Worm (Caenorhabditis elegans) whole organism, L4 larva: ENCODE results near the gene kcnl-4.

Experiments used
- F44E2.7 ChIP-seq: fragments of 200-800 bp; sonication (Bioruptor generic); IDR thresholded peaks from 2 replicates; pipeline ENCODE4 v2.1.2; 2022; ENCODE audit warnings: missing genetic modification characterization, missing compliant biosample characterization
- T20F7.1 ChIP-seq: fragments of 200-800 bp; sonication (Bioruptor generic); optimal IDR thresholded peaks from 2 replicates; lab custom pipeline; 2018; ENCODE audit warnings: mild to moderate bottlenecking, missing genetic modification characterization, missing compliant biosample characterization
- Y48G9A.11 ChIP-seq: fragments of 200-800 bp; sonication (Bioruptor generic); IDR thresholded peaks from 2 replicates; pipeline ENCODE4 v1.3.6; 2022; ENCODE audit warnings: missing genetic modification reagents, missing genetic modification characterization, missing compliant biosample characterization
- ZK337.2 ChIP-seq: fragments of 200-800 bp; sonication (Bioruptor generic); IDR thresholded peaks from 2 replicates; pipeline ENCODE4 v1.3.6; 2022; ENCODE audit warnings: missing genetic modification reagents, missing genetic modification characterization, missing compliant biosample characterization
- aly-2 ChIP-seq: sonication (generic microtip); optimal IDR thresholded peaks from 2 replicates; lab custom pipeline; 2018; ENCODE audit warnings: missing biosample characterization, missing genetic modification characterization
- ama-1 ChIP-seq: fragments of 150-350 bp; optimal IDR thresholded peaks from 2 replicates; lab custom pipeline; 2014; ENCODE audit warnings: inconsistent platforms, mixed read lengths
- ceh-44 ChIP-seq: fragments of 200-800 bp; sonication (Bioruptor generic); IDR thresholded peaks from 2 replicates; pipeline ENCODE4 v1.3.6; 2022; ENCODE audit warnings: missing genetic modification reagents, missing genetic modification characterization, missing compliant biosample characterization
- ceh-82 ChIP-seq: sonication (generic microtip); optimal IDR thresholded peaks from 2 replicates; lab custom pipeline; 2017; ENCODE audit warnings: missing biosample characterization, missing genetic modification characterization
- daf-12 ChIP-seq: fragments of 150-350 bp; optimal IDR thresholded peaks from 2 replicates; lab custom pipeline; 2014; ENCODE audit warnings: missing biosample characterization, missing genetic modification reagents, missing genetic modification characterization
- daf-16 ChIP-seq, 3 experiments: sonication (generic microtip); optimal IDR thresholded peaks; 2 replicates each; lab custom pipeline; 2016 to 2017; ENCODE audit warnings: missing genetic modification characterization in 3 of 3, missing genetic modification reagents in 3 of 3, mild to moderate bottlenecking in 2 of 3, missing compliant biosample characterization in 2 of 3, missing biosample characterization in 1 of 3, moderate library complexity in 1 of 3
- daf-19 ChIP-seq: fragments of 200-800 bp; sonication (Bioruptor generic); conservative IDR thresholded peaks from 2 replicates; pipeline ENCODE4 v1.3.6; 2022; ENCODE audit warnings: missing genetic modification characterization, missing compliant biosample characterization
- dmd-6 ChIP-seq: fragments of 200-800 bp; sonication (Bioruptor generic); IDR thresholded peaks from 2 replicates; pipeline ENCODE4 v1.3.6; 2022; ENCODE audit warnings: missing genetic modification reagents, missing genetic modification characterization, missing compliant biosample characterization
- dve-1 ChIP-seq: sonication (generic microtip); optimal IDR thresholded peaks from 2 replicates; lab custom pipeline; 2017; ENCODE audit warnings: antibody characterized with exemption, mild to moderate bottlenecking, missing genetic modification characterization, missing compliant biosample characterization; ENCODE audit not compliant: insufficient read depth
- egl-43 ChIP-seq: fragments of 200-800 bp; sonication (Bioruptor generic); IDR thresholded peaks from 2 replicates; pipeline ENCODE4 v1.3.6; 2022; ENCODE audit warnings: missing genetic modification reagents, missing genetic modification characterization, missing compliant biosample characterization
- fkh-10 ChIP-seq: fragments of 150-350 bp; optimal IDR thresholded peaks from 2 replicates; lab custom pipeline; 2014; ENCODE audit warnings: missing biosample characterization, missing genetic modification reagents, missing genetic modification characterization
- fos-1 ChIP-seq: fragments of 150-350 bp; optimal IDR thresholded peaks from 2 replicates; lab custom pipeline; 2014; ENCODE audit warnings: missing biosample characterization, missing genetic modification characterization
- gei-8 ChIP-seq: fragments of 200-800 bp; sonication (Bioruptor generic); optimal IDR thresholded peaks from 2 replicates; lab custom pipeline; 2018; ENCODE audit warnings: mild to moderate bottlenecking, missing genetic modification characterization, missing compliant biosample characterization
- hlh-11 ChIP-seq: fragments of 200-800 bp; sonication (Bioruptor generic); optimal IDR thresholded peaks from 2 replicates; lab custom pipeline; 2018; ENCODE audit warnings: mild to moderate bottlenecking, missing genetic modification characterization, missing compliant biosample characterization
- hlh-30 ChIP-seq: sonication (generic microtip); optimal IDR thresholded peaks from 2 replicates; lab custom pipeline; 2017; ENCODE audit warnings: antibody characterized with exemption, mild to moderate bottlenecking, missing genetic modification characterization, missing compliant biosample characterization; ENCODE audit not compliant: insufficient read depth
- lim-7 ChIP-seq: fragments of 200-800 bp; sonication (Bioruptor generic); IDR thresholded peaks from 2 replicates; pipeline ENCODE4 v1.3.6; 2022; ENCODE audit warnings: missing genetic modification characterization, missing compliant biosample characterization
- lin-15B ChIP-seq: fragments of 150-350 bp; sonication (generic microtip); optimal IDR thresholded peaks from 3 replicates; lab custom pipeline; 2014; ENCODE audit warnings: missing biosample characterization, missing genetic modification characterization
- mdl-1 ChIP-seq, 2 experiments: fragments of 150-350 bp in 1 of 2; sonication (generic microtip) in 1 of 2; optimal IDR thresholded peaks; 2 replicates each; lab custom pipeline; 2014 to 2017; ENCODE audit warnings: missing biosample characterization in 2 of 2, missing genetic modification characterization in 2 of 2
- mdt-29 ChIP-seq: fragments of 200-800 bp; sonication (Bioruptor generic); IDR thresholded peaks from 2 replicates; pipeline ENCODE4 v1.3.6; 2022; ENCODE audit warnings: missing genetic modification reagents, missing genetic modification characterization, missing compliant biosample characterization
- mep-1 ChIP-seq: fragments of 150-350 bp; sonication (generic microtip); optimal IDR thresholded peaks from 3 replicates; lab custom pipeline; 2014; ENCODE audit warnings: missing biosample characterization, missing genetic modification characterization
- mes-2 ChIP-seq: sonication (generic microtip); optimal IDR thresholded peaks from 2 replicates; lab custom pipeline; 2016; ENCODE audit warnings: missing genotype, mild to moderate bottlenecking, missing genetic modification characterization, missing compliant biosample characterization; ENCODE audit not compliant: poor library complexity, severe bottlenecking
- mxl-2 ChIP-seq: fragments of 200-800 bp; sonication (Bioruptor generic); conservative IDR thresholded peaks from 2 replicates; pipeline ENCODE4 v1.3.6; 2022; ENCODE audit warnings: missing genetic modification reagents, missing genetic modification characterization, missing compliant biosample characterization
- nhr-102 ChIP-seq: sonication (generic microtip); optimal IDR thresholded peaks from 2 replicates; lab custom pipeline; 2016; ENCODE audit warnings: mild to moderate bottlenecking, missing genetic modification characterization, moderate library complexity, missing compliant biosample characterization
- nhr-111 ChIP-seq: fragments of 200-800 bp; sonication (Bioruptor generic); optimal IDR thresholded peaks from 2 replicates; lab custom pipeline; 2018; ENCODE audit warnings: mild to moderate bottlenecking, missing genetic modification characterization, missing compliant biosample characterization
- nhr-28 ChIP-seq: fragments of 150-350 bp; optimal IDR thresholded peaks from 2 replicates; lab custom pipeline; 2014; ENCODE audit warnings: missing biosample characterization, missing genetic modification characterization
- nhr-42 ChIP-seq: fragments of 200-800 bp; sonication (Bioruptor generic); IDR thresholded peaks from 2 replicates; pipeline ENCODE4 v1.3.6; 2022; ENCODE audit warnings: missing genetic modification characterization, missing compliant biosample characterization
- nhr-48 ChIP-seq: sonication (generic microtip); optimal IDR thresholded peaks from 2 replicates; lab custom pipeline; 2016; ENCODE audit warnings: mild to moderate bottlenecking, missing genetic modification characterization, missing compliant biosample characterization
- pqm-1 ChIP-seq: sonication (generic microtip); optimal IDR thresholded peaks from 2 replicates; lab custom pipeline; 2017; ENCODE audit warnings: missing biosample characterization, missing genetic modification characterization
- rbr-2 ChIP-seq: sonication (generic microtip); optimal IDR thresholded peaks from 2 replicates; lab custom pipeline; 2016; ENCODE audit warnings: missing genotype, missing genetic modification characterization, missing compliant biosample characterization
- saeg-2 ChIP-seq: fragments of 200-800 bp; sonication (Bioruptor generic); IDR thresholded peaks from 2 replicates; pipeline ENCODE4 v1.3.6; 2022; ENCODE audit warnings: missing genetic modification reagents, missing genetic modification characterization, missing compliant biosample characterization
- set-16 ChIP-seq: fragments of 200-800 bp; sonication (Bioruptor generic); IDR thresholded peaks from 2 replicates; pipeline ENCODE4 v1.3.6; 2022; ENCODE audit warnings: missing genetic modification reagents, missing genetic modification characterization, missing compliant biosample characterization
- skn-1 ChIP-seq: fragments of 150-350 bp; optimal IDR thresholded peaks from 2 replicates; lab custom pipeline; 2014; ENCODE audit warnings: missing biosample characterization, missing genetic modification characterization
- spr-1 ChIP-seq: sonication (generic microtip); optimal IDR thresholded peaks from 2 replicates; lab custom pipeline; 2016; ENCODE audit warnings: mild to moderate bottlenecking, missing genetic modification characterization, missing compliant biosample characterization
- unc-62 ChIP-seq, 3 experiments: fragments of 150-350 bp in 1 of 3; sonication (generic microtip); optimal IDR thresholded peaks in 2 of 3; peaks in 1 of 3; 1 replicate in 1 of 3; 2 replicates in 2 of 3; lab custom pipeline; 2014 to 2017; ENCODE audit warnings: missing biosample characterization in 3 of 3, missing genetic modification characterization in 3 of 3, missing genetic modification reagents in 3 of 3, missing genotype in 1 of 3
- zfp-3 ChIP-seq: fragments of 200-800 bp; sonication (Bioruptor generic); conservative IDR thresholded peaks from 2 replicates; pipeline ENCODE4 v1.3.6; 2022; ENCODE audit warnings: missing genetic modification reagents, missing genetic modification characterization, missing compliant biosample characterization
- zip-11 ChIP-seq: fragments of 200-800 bp; sonication (Bioruptor generic); IDR thresholded peaks from 2 replicates; pipeline ENCODE4 v1.3.6; 2022; ENCODE audit warnings: missing genetic modification characterization, missing compliant biosample characterization
- ztf-11 ChIP-seq: fragments of 150-350 bp; optimal IDR thresholded peaks from 2 replicates; lab custom pipeline; 2014; ENCODE audit warnings: missing biosample characterization, missing genetic modification characterization
- ztf-7 ChIP-seq: fragments of 150-350 bp; optimal IDR thresholded peaks from 2 replicates; lab custom pipeline; 2014; ENCODE audit warnings: missing biosample characterization, missing genetic modification characterization

Gene kcnl-4

DNA sequence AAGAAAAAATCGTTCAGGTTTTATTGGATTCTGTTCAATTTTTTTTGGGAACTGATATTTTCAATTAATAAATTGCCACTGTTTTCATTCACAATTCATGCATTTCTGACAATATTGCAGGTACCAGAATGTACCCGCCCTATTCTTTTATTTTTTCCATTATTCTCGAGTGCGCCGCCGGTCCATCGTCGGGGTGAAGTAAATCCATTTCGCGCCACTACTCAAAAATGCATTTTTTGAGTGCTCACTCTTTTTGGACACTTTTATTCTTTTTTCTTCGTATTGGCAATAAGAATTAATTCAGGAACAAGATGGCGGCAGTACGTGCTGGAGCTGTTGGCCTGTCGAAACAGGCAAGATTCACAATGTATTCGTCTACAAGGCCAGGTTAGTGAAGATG, at the start of gene kcnl-4:
kcnl-4 (plus strand) TSS at position 301 of the 400 bp plus-strand sequence.
- no peak for TF ChIP-seq daf-19 (GFP tag; lab: Robert Waterston, UW)
- no peak for TF ChIP-seq zfp-3 (GFP tag; lab: Robert Waterston, UW)
- no peak for TF ChIP-seq hlh-11 (tag; lab: Kevin White, UChicago)
- TF ChIP-seq zip-11 (GFP tag; lab: Robert Waterston, UW): no peak

- TF ChIP-seq pqm-1 (tag; lab: Kevin White, UChicago): peak; percentile 11
- no peak for TF ChIP-seq lim-7
Observed at ce11 chrV:14481401-14481800, 49.5 kb upstream of the kcnl-4 start, which contains the start of gene R02D5.7. Gene R02D5.7 (minus strand): TSS chrV:14481501.

ce11 chrV:14481987-14482386, 48.9 kb upstream of the kcnl-4 start, which contains the start of gene R02D5.10:
Gene R02D5.10 (plus strand): TSS chrV:14482287.
- TF ChIP-seq ama-1: no peak
- no peak for TF ChIP-seq ceh-82 (tag; lab: Kevin White, UChicago)
- TF ChIP-seq daf-12: no peak
- no peak for TF ChIP-seq zip-11 (GFP tag; lab: Robert Waterston, UW)
- TF ChIP-seq fos-1 (tag; lab: Kevin White, UChicago): no peak

DNA sequence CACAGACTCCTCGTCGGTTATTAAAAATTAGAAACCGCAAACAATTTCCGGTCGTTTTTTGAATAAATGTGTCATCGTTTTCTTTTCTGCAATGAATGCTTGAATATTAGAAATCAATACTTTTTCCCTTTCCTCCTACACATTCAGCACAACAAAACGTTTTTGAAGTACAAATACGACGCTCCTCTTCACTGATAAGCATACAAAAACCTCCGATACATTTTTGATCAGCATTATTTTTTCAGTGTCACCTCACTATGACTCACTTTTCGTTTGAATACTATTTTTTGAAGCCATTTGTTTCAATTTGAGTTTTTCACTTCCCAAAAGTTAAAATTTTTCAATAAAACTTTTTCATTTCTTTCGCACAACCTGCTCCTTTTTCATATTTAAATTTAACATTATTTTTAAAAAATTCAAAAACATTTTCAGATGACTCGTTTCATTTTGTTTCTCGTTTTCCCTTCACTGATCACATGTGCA, 48.1 kb upstream of the kcnl-4 start, which contains the start of gene R02D5.3:
R02D5.3 (plus strand) TSS at position 433 of the 483 bp plus-strand sequence.
- TF ChIP-seq pqm-1 (tag; lab: Kevin White, UChicago): peak; percentile 38
- TF ChIP-seq nhr-102 (tag; lab: Kevin White, UChicago): no peak
- TF ChIP-seq dve-1: peak; percentile 52
- TF ChIP-seq daf-16 (GFP tag; optimal IDR thresholded peaks at IDR 0.05; lab: Kevin White, UChicago): no peak
- TF ChIP-seq daf-16 (tag; optimal IDR thresholded peaks at IDR 0.05; lab: Kevin White, UChicago): peak; percentile 32
- no peak for TF ChIP-seq ZK337.2 (GFP tag; lab: Robert Waterston, UW)
- TF ChIP-seq Y48G9A.11 (GFP tag; lab: Robert Waterston, UW): no peak
- no peak for TF ChIP-seq fkh-10 (GFP tag; lab: Kevin White, UChicago)
- no peak for TF ChIP-seq ama-1
- TF ChIP-seq spr-1 (tag; lab: Kevin White, UChicago): no peak
- TF ChIP-seq mes-2 (tag; lab: Kevin White, UChicago): no peak
- TF ChIP-seq set-16 (GFP tag; lab: Robert Waterston, UW): no peak
- no peak for TF ChIP-seq nhr-48 (tag; lab: Kevin White, UChicago)
- no peak for TF ChIP-seq mep-1 (tag; lab: Kevin White, UChicago)
- TF ChIP-seq lin-15B (tag; lab: Kevin White, UChicago): no peak
- no peak for TF ChIP-seq daf-12
- no peak for TF ChIP-seq ztf-7 (tag; lab: Kevin White, UChicago)
- TF ChIP-seq skn-1 (tag; lab: Kevin White, UChicago): no peak
- TF ChIP-seq nhr-28 (tag; lab: Kevin White, UChicago): peak; percentile 90
- no peak for TF ChIP-seq ceh-44 (GFP tag; lab: Robert Waterston, UW)
- TF ChIP-seq fos-1 (tag; lab: Kevin White, UChicago): no peak
- no peak for TF ChIP-seq F44E2.7
- no peak for TF ChIP-seq mdl-1 (tag; optimal IDR thresholded peaks at IDR 0.05; lab: Kevin White, UChicago)
- no peak for TF ChIP-seq ztf-11 (tag; lab: Kevin White, UChicago)
- TF ChIP-seq aly-2 (tag; lab: Kevin White, UChicago): no peak
- peak; percentile 32; the same call in 1 of the 2 replicates for TF ChIP-seq dmd-6 (GFP tag; lab: Robert Waterston, UW)

ce11 chrV:14484582-14484981, 46.3 kb upstream of the kcnl-4 start, which contains the start of gene R02D5.4:
Gene R02D5.4 (minus strand): TSS chrV:14484682.
- no peak for TF ChIP-seq gei-8 (GFP tag; lab: Kevin White, UChicago)
- no peak for TF ChIP-seq F44E2.7
- no peak for TF ChIP-seq hlh-30 (tag; lab: Kevin White, UChicago)
- no peak for TF ChIP-seq nhr-42
- TF ChIP-seq rbr-2: no peak
- no peak for TF ChIP-seq nhr-111
- TF ChIP-seq daf-19 (GFP tag; lab: Robert Waterston, UW): no peak
- no peak for TF ChIP-seq ztf-11 (tag; lab: Kevin White, UChicago)
- no peak for TF ChIP-seq T20F7.1
- TF ChIP-seq daf-12: no peak
- TF ChIP-seq mdt-29 (GFP tag; lab: Robert Waterston, UW): no peak
- no peak for TF ChIP-seq egl-43
- TF ChIP-seq mep-1 (tag; lab: Kevin White, UChicago): no peak
- TF ChIP-seq saeg-2 (GFP tag; lab: Robert Waterston, UW): no peak
- no peak for TF ChIP-seq mxl-2 (GFP tag; lab: Robert Waterston, UW)
- TF ChIP-seq skn-1 (tag; lab: Kevin White, UChicago): no peak
- TF ChIP-seq unc-62 (GFP tag; optimal IDR thresholded peaks at IDR 0.05 in 1 of 2; lab: Kevin White, UChicago): no peak
- TF ChIP-seq unc-62 (tag; optimal IDR thresholded peaks at IDR 0.05; lab: Kevin White, UChicago): no peak
